Fruit fly (Drosophila melanogaster) whole organism, embryonic: ENCODE measurements around the gene Dlic.
A peak's percentile ranks its signal among the peaks of the same experiment; 100 is the strongest.

ENCODE experiments used
- BEAF-32 ChIP-seq: fragments of 200-800 bp; sonication (Bioruptor generic); optimal IDR thresholded peaks from 3 replicates; lab custom pipeline; 2017; ENCODE audit warnings: missing biosample characterization, missing genetic modification characterization, mild to moderate bottlenecking, moderate library complexity, missing genetic modification reagents
- CG10147 ChIP-seq: fragments of 200-800 bp; sonication (Bioruptor generic); optimal IDR thresholded peaks from 2 replicates; lab custom pipeline; 2019; ENCODE audit warnings: missing biosample characterization, mild to moderate bottlenecking, missing genetic modification characterization, moderate library complexity
- CG10366 ChIP-seq: fragments of 200-800 bp; sonication (Bioruptor generic); IDR thresholded peaks from 2 replicates; pipeline ENCODE4 v1.3.6; 2022; ENCODE audit warnings: missing biosample characterization, missing genetic modification characterization
- CG11456 ChIP-seq: fragments of 200-800 bp; sonication (Bioruptor generic); IDR thresholded peaks from 3 replicates; pipeline ENCODE4 v1.3.6; 2022; ENCODE audit warnings: missing biosample characterization, missing genetic modification characterization
- CG11560 ChIP-seq: fragments of 200-800 bp; sonication (Bioruptor generic); IDR thresholded peaks from 3 replicates; pipeline ENCODE4 v1.3.6; 2022; ENCODE audit warnings: missing biosample characterization, missing genetic modification characterization
- CG12391 ChIP-seq: fragments of 200-800 bp; sonication (Bioruptor generic); optimal IDR thresholded peaks from 3 replicates; lab custom pipeline; 2018; ENCODE audit warnings: missing biosample characterization, mild to moderate bottlenecking, missing genetic modification characterization, moderate library complexity
- CG12659 ChIP-seq: fragments of 200-800 bp; sonication (Bioruptor generic); optimal IDR thresholded peaks from 3 replicates; lab custom pipeline; 2017; ENCODE audit warnings: mild to moderate bottlenecking, missing biosample characterization, missing genetic modification reagents, missing genetic modification characterization
- CG13287 ChIP-seq: fragments of 200-800 bp; sonication (Bioruptor generic); IDR thresholded peaks from 2 replicates; pipeline ENCODE4 v1.3.6; 2022; ENCODE audit warnings: missing biosample characterization, missing genetic modification characterization; ENCODE audit not compliant: partially characterized antibody
- CG14710 ChIP-seq: fragments of 200-800 bp; sonication (Bioruptor generic); optimal IDR thresholded peaks from 3 replicates; lab custom pipeline; 2019; ENCODE audit warnings: missing biosample characterization, mild to moderate bottlenecking, missing genetic modification characterization, moderate library complexity
- CG15269 ChIP-seq: fragments of 200-800 bp; sonication (Bioruptor generic); optimal IDR thresholded peaks from 2 replicates; lab custom pipeline; 2018; ENCODE audit warnings: missing biosample characterization, mild to moderate bottlenecking, missing genetic modification characterization, moderate library complexity
- CG16863 ChIP-seq: fragments of 200-800 bp; sonication (Bioruptor generic); optimal IDR thresholded peaks from 3 replicates; lab custom pipeline; 2016; ENCODE audit warnings: missing biosample characterization, missing genetic modification characterization
- CG17361 ChIP-seq: fragments of 200-800 bp; sonication (Bioruptor generic); IDR thresholded peaks from 3 replicates; pipeline ENCODE4 v1.3.6; 2022; ENCODE audit warnings: missing biosample characterization, missing genetic modification characterization
- CG2712 ChIP-seq: fragments of 200-800 bp; optimal IDR thresholded peaks from 3 replicates; lab custom pipeline; 2019; ENCODE audit warnings: missing biosample characterization, mild to moderate bottlenecking, missing genetic modification characterization, moderate library complexity
- CG33213 ChIP-seq: fragments of 200-800 bp; sonication (Bioruptor generic); optimal IDR thresholded peaks from 3 replicates; lab custom pipeline; 2016; ENCODE audit warnings: missing biosample characterization, missing genetic modification characterization
- CG4360 ChIP-seq: fragments of 200-800 bp; sonication (Bioruptor generic); IDR thresholded peaks from 2 replicates; pipeline ENCODE4 v1.3.6; 2022; ENCODE audit warnings: missing biosample characterization, missing genetic modification characterization
- CG4820 ChIP-seq: fragments of 200-800 bp; sonication (Bioruptor generic); optimal IDR thresholded peaks from 3 replicates; lab custom pipeline; 2016; ENCODE audit warnings: missing biosample characterization, missing genetic modification characterization
- CG7786 ChIP-seq: fragments of 200-800 bp; sonication (Bioruptor generic); optimal IDR thresholded peaks from 2 replicates; lab custom pipeline; 2016; ENCODE audit warnings: missing biosample characterization, missing genetic modification characterization
- CG9437 ChIP-seq: fragments of 200-800 bp; sonication (Bioruptor generic); optimal IDR thresholded peaks from 2 replicates; lab custom pipeline; 2018; ENCODE audit warnings: missing biosample characterization, mild to moderate bottlenecking, missing genetic modification characterization
- CG9817 ChIP-seq: fragments of 200-800 bp; sonication (Bioruptor generic); optimal IDR thresholded peaks from 2 replicates; lab custom pipeline; 2018; ENCODE audit warnings: missing biosample characterization, mild to moderate bottlenecking, missing genetic modification characterization, moderate library complexity
- CG9876 ChIP-seq: fragments of 200-800 bp; sonication (Bioruptor generic); optimal IDR thresholded peaks from 2 replicates; lab custom pipeline; 2016; ENCODE audit warnings: missing biosample characterization, missing genetic modification characterization
- Chrac-16 ChIP-seq: fragments of 200-800 bp; sonication (Bioruptor generic); optimal IDR thresholded peaks from 3 replicates; lab custom pipeline; 2016; ENCODE audit warnings: missing biosample characterization, missing genetic modification characterization
- CkIIα-i1 ChIP-seq: fragments of 200-800 bp; sonication (Bioruptor generic); IDR thresholded peaks from 2 replicates; pipeline ENCODE4 v1.3.6; 2022; ENCODE audit warnings: missing biosample characterization, missing genetic modification characterization
- D ChIP-seq, 2 experiments: fragments of 200-800 bp in 1 of 2; fragments of >200 bp in 1 of 2; sonication (Bioruptor generic) in 1 of 2; optimal IDR thresholded peaks; 2 replicates in 1 of 2; 3 replicates in 1 of 2; lab custom pipeline; 2017; ENCODE audit warnings: mild to moderate bottlenecking in 1 of 2, missing biosample characterization in 1 of 2, missing genetic modification characterization in 1 of 2, missing genetic modification reagents in 1 of 2
- GATAe ChIP-seq: fragments of 200-800 bp; sonication (Bioruptor generic); conservative IDR thresholded peaks from 2 replicates; pipeline ENCODE4 v1.3.6; 2022; ENCODE audit warnings: missing biosample characterization, missing genetic modification characterization
- Med ChIP-seq: fragments of 200-800 bp; sonication (Bioruptor generic); peaks from one replicate; lab custom pipeline; 2016; ENCODE audit warnings: missing biosample characterization, missing genetic modification characterization, mild to moderate bottlenecking, inconsistent platforms, moderate library complexity
- Nf-YC ChIP-seq: fragments of 200-800 bp; optimal IDR thresholded peaks from 3 replicates; lab custom pipeline; 2019; ENCODE audit warnings: missing biosample characterization, mild to moderate bottlenecking, missing genetic modification characterization, moderate library complexity
- PHDP ChIP-seq: fragments of 200-800 bp; sonication (Bioruptor generic); optimal IDR thresholded peaks from 3 replicates; lab custom pipeline; 2018; ENCODE audit warnings: missing biosample characterization, mild to moderate bottlenecking, missing genetic modification characterization, moderate library complexity
- Rfx ChIP-seq: fragments of 200-800 bp; sonication (Bioruptor generic); IDR thresholded peaks from 2 replicates; pipeline ENCODE4 v1.3.6; 2022; ENCODE audit warnings: missing biosample characterization, missing genetic modification characterization
- Xbp1 ChIP-seq: fragments of 200-800 bp; sonication (Bioruptor generic); optimal IDR thresholded peaks from 3 replicates; lab custom pipeline; 2016; ENCODE audit warnings: missing biosample characterization, mild to moderate bottlenecking, missing genetic modification characterization
- bbx ChIP-seq: fragments of 200-800 bp; sonication (Bioruptor generic); IDR thresholded peaks from 2 replicates; pipeline ENCODE4 v1.3.6; 2022; ENCODE audit warnings: missing biosample characterization, missing genetic modification characterization; ENCODE audit not compliant: partially characterized antibody
- btn ChIP-seq: fragments of 200-800 bp; sonication (Bioruptor generic); optimal IDR thresholded peaks from 2 replicates; lab custom pipeline; 2016; ENCODE audit warnings: missing biosample characterization, missing genetic modification characterization
- cwo ChIP-seq: fragments of 200-800 bp; sonication (Bioruptor generic); optimal IDR thresholded peaks from 3 replicates; lab custom pipeline; 2017; ENCODE audit warnings: missing biosample characterization, missing genetic modification characterization, mild to moderate bottlenecking, moderate library complexity, missing genetic modification reagents
- eve ChIP-seq, 2 experiments: fragments of >200 bp; optimal IDR thresholded peaks; 2 replicates each; lab custom pipeline; 2017; ENCODE audit warnings: missing biosample characterization in 2 of 2, missing genetic modification characterization in 2 of 2
- gcm ChIP-seq: fragments of 200-800 bp; sonication (Bioruptor generic); optimal IDR thresholded peaks from 2 replicates; lab custom pipeline; 2019; ENCODE audit warnings: missing biosample characterization, mild to moderate bottlenecking, missing genetic modification characterization, moderate library complexity
- gem ChIP-seq: fragments of 200-800 bp; sonication (Bioruptor generic); optimal IDR thresholded peaks from 2 replicates; lab custom pipeline; 2019; ENCODE audit warnings: missing biosample characterization, mild to moderate bottlenecking, missing genetic modification characterization, moderate library complexity
- hkb ChIP-seq, 2 experiments: fragments of 200-800 bp in 1 of 2; fragments of >200 bp in 1 of 2; sonication (Bioruptor generic) in 1 of 2; IDR thresholded peaks in 1 of 2; optimal IDR thresholded peaks in 1 of 2; 2 replicates each; pipeline versions ENCODE4 v1.3.6 to Lab custom; 2017 to 2022; ENCODE audit warnings: missing biosample characterization in 1 of 2, missing genetic modification characterization in 1 of 2
- ind ChIP-seq: fragments of 200-800 bp; sonication (Bioruptor generic); optimal IDR thresholded peaks from 3 replicates; lab custom pipeline; 2016; ENCODE audit warnings: missing biosample characterization, missing genetic modification characterization
- knrl ChIP-seq: fragments of 200-800 bp; sonication (Bioruptor generic); IDR thresholded peaks from 3 replicates; pipeline ENCODE4 v1.3.6; 2022; ENCODE audit warnings: missing biosample characterization, missing genetic modification characterization; ENCODE audit not compliant: partially characterized antibody
- lab ChIP-seq: fragments of 200-800 bp; sonication (Bioruptor generic); optimal IDR thresholded peaks from 3 replicates; lab custom pipeline; 2017; ENCODE audit warnings: missing biosample characterization, missing genetic modification characterization, mild to moderate bottlenecking, moderate library complexity, missing genetic modification reagents
- lilli ChIP-seq: fragments of 200-800 bp; sonication (Bioruptor generic); optimal IDR thresholded peaks from 3 replicates; lab custom pipeline; 2016; ENCODE audit warnings: missing biosample characterization, missing genetic modification characterization
- org-1 ChIP-seq: fragments of 200-800 bp; sonication (Bioruptor generic); optimal IDR thresholded peaks from 2 replicates; lab custom pipeline; 2017; ENCODE audit warnings: missing biosample characterization, missing genetic modification characterization
- pan ChIP-seq, 4 experiments: fragments of >200 bp in 3 of 4; fragments of 200-800 bp in 1 of 4; sonication (Bioruptor generic) in 1 of 4; optimal IDR thresholded peaks in 3 of 4; IDR thresholded peaks in 1 of 4; 2 replicates each; pipeline versions ENCODE4 v1.3.6 to Lab custom; 2017 to 2022; ENCODE audit warnings: missing biosample characterization in 2 of 4, missing genetic modification characterization in 2 of 4, mixed read lengths in 1 of 4
- pb ChIP-seq: fragments of 200-800 bp; sonication (Bioruptor generic); optimal IDR thresholded peaks from 3 replicates; lab custom pipeline; 2016; ENCODE audit warnings: missing biosample characterization, missing genetic modification characterization
- sens-2 ChIP-seq: fragments of 200-800 bp; sonication (Bioruptor generic); IDR thresholded peaks from 2 replicates; pipeline ENCODE4 v1.3.6; 2022; ENCODE audit warnings: missing biosample characterization, missing genetic modification characterization
- stc ChIP-seq: fragments of 200-800 bp; sonication (Bioruptor generic); IDR thresholded peaks from 2 replicates; pipeline ENCODE4 v1.3.6; 2022; ENCODE audit warnings: missing biosample characterization, missing genetic modification characterization
- tin ChIP-seq: fragments of 200-800 bp; sonication (Bioruptor generic); optimal IDR thresholded peaks from 3 replicates; lab custom pipeline; 2016; ENCODE audit warnings: missing biosample characterization, missing genetic modification characterization
- tup ChIP-seq: fragments of 200-800 bp; sonication (Bioruptor generic); optimal IDR thresholded peaks from 2 replicates; lab custom pipeline; 2016; ENCODE audit warnings: missing biosample characterization, mild to moderate bottlenecking, missing genetic modification characterization, moderate library complexity

The Dlic gene

dm6 chrX:11146598-11147176, 7.5 kb upstream of the Dlic start (continued):
- TF ChIP-seq gcm (GFP tag; lab: Kevin White, UChicago) (peak; percentile 1), Xbp1 (GFP tag; lab: Kevin White, UChicago) (peak; percentile 25), tin (GFP tag; lab: Kevin White, UChicago) (no peak), CG12659 (GFP tag; lab: Kevin White, UChicago) (peak; percentile 1), stc (GFP tag; lab: Robert Waterston, UW) (no peak), CG10366 (GFP tag; lab: Robert Waterston, UW) (peak; percentile 36; the same call in 1 of the 2 replicates), tup (GFP tag; lab: Kevin White, UChicago) (no peak), CG11456 (GFP tag; lab: Robert Waterston, UW) (0 out of 3 replicates have a peak, but pooled peaks have one; percentile 37), CG13287 (GFP tag; lab: Robert Waterston, UW) (no peak), CkIIα-i1 (no peak), CG7786 (GFP tag; lab: Kevin White, UChicago) (peak; percentile 3), Chrac-16 (GFP tag; lab: Kevin White, UChicago) (no peak), CG4820 (GFP tag; lab: Kevin White, UChicago) (peak; percentile 96), lilli (GFP tag; lab: Kevin White, UChicago) (peak; percentile 4), CG33213 (GFP tag; lab: Kevin White, UChicago) (no peak), gem (tag; lab: Kevin White, UChicago) (peak; percentile 44), CG14710 (tag; lab: Kevin White, UChicago) (peak; percentile 16), CG2712 (tag; lab: Kevin White, UChicago) (peak; percentile 37), hkb (optimal IDR thresholded peaks at IDR 0.05; lab: Kevin White, UChicago) (no peak), hkb (GFP tag; IDR thresholded peaks at IDR 0.05; lab: Robert Waterston, UW) (peak; percentile 64), CG16863 (GFP tag; lab: Kevin White, UChicago) (no peak), pb (GFP tag; lab: Kevin White, UChicago) (peak; percentile 3), cwo (GFP tag; lab: Kevin White, UChicago) (no peak), org-1 (GFP tag; lab: Kevin White, UChicago) (peak; percentile 33), CG17361 (GFP tag; lab: Robert Waterston, UW) (0 out of 3 replicates have a peak, but pooled peaks have one; percentile 10), D (optimal IDR thresholded peaks at IDR 0.05; lab: Kevin White, UChicago) (no peak), D (GFP tag; optimal IDR thresholded peaks at IDR 0.05; lab: Kevin White, UChicago) (no peak), CG9876 (GFP tag; lab: Kevin White, UChicago) (no peak), Nf-YC (tag; lab: Kevin White, UChicago) (no peak), BEAF-32 (GFP tag; lab: Kevin White, UChicago) (no peak), Rfx (GFP tag; lab: Robert Waterston, UW) (0 out of 2 replicates have a peak, but pooled peaks have one; percentile 26), knrl (GFP tag; lab: Robert Waterston, UW) (no peak), pan (optimal IDR thresholded peaks at IDR 0.05; lab: Kevin White, UChicago) (no peak), pan (GFP tag; optimal IDR thresholded peaks at IDR 0.05 in 1 of 2, IDR thresholded peaks at IDR 0.05 in 1 of 2) (peak in 1 of 2 experiments; percentile 61), GATAe (GFP tag; lab: Robert Waterston, UW) (no peak), bbx (GFP tag; lab: Robert Waterston, UW) (no peak), CG9817 (tag; lab: Kevin White, UChicago) (no peak), btn (GFP tag; lab: Kevin White, UChicago) (no peak), CG9437 (GFP tag; lab: Kevin White, UChicago) (no peak), PHDP (tag; lab: Kevin White, UChicago) (peak; percentile 24), CG10147 (peak; percentile 12), CG15269 (tag; lab: Kevin White, UChicago) (peak; percentile 25), CG4360 (GFP tag; lab: Robert Waterston, UW) (peak; percentile 94), CG12391 (peak; percentile 30), CG11560 (tag; lab: Robert Waterston, UW) (no peak), ind (GFP tag; lab: Kevin White, UChicago) (peak; percentile 27), Med (GFP tag; lab: Kevin White, UChicago) (peak; percentile 86), eve (GFP tag; optimal IDR thresholded peaks at IDR 0.05; lab: Kevin White, UChicago) (no peak), lab (peak; percentile 45), sens-2 (GFP tag; lab: Robert Waterston, UW) (peak; percentile 13; the same call in 1 of the 2 replicates)
